Fruit fly (Drosophila melanogaster) whole organism, wandering third instar larva: Measurements from ENCODE around the gene Reck.
A peak's percentile ranks its signal among the peaks of the same experiment; 100 is the strongest.

Experiments
- Dfd ChIP-seq: fragments of >200 bp; optimal IDR thresholded peaks from 2 replicates; lab custom pipeline; 2017; ENCODE audit warnings: missing biosample characterization, missing genetic modification characterization
- Hr83 ChIP-seq: fragments of 200-300 bp; sonication (Bioruptor generic); optimal IDR thresholded peaks from 2 replicates; lab custom pipeline; 2016; ENCODE audit warnings: missing biosample characterization, mild to moderate bottlenecking, missing genetic modification characterization, moderate library complexity; ENCODE audit not compliant: poor library complexity, severe bottlenecking
- OdsH ChIP-seq: fragments of 200-800 bp; sonication (Bioruptor generic); optimal IDR thresholded peaks from 2 replicates; lab custom pipeline; 2016; ENCODE audit warnings: missing biosample characterization, mild to moderate bottlenecking, missing genetic modification characterization
- fru ChIP-seq: fragments of 200-800 bp; sonication (Bioruptor generic); optimal IDR thresholded peaks from 3 replicates; lab custom pipeline; 2016; ENCODE audit warnings: missing biosample characterization, mild to moderate bottlenecking, missing genetic modification characterization
- rgr ChIP-seq: fragments of 200-800 bp; sonication (Bioruptor generic); optimal IDR thresholded peaks from 3 replicates; lab custom pipeline; 2016; ENCODE audit warnings: missing biosample characterization, mild to moderate bottlenecking, missing genetic modification characterization
- tai ChIP-seq: sonication (Bioruptor generic); optimal IDR thresholded peaks from 2 replicates; lab custom pipeline; 2016; ENCODE audit warnings: missing biosample characterization, missing genetic modification characterization

DNA sequence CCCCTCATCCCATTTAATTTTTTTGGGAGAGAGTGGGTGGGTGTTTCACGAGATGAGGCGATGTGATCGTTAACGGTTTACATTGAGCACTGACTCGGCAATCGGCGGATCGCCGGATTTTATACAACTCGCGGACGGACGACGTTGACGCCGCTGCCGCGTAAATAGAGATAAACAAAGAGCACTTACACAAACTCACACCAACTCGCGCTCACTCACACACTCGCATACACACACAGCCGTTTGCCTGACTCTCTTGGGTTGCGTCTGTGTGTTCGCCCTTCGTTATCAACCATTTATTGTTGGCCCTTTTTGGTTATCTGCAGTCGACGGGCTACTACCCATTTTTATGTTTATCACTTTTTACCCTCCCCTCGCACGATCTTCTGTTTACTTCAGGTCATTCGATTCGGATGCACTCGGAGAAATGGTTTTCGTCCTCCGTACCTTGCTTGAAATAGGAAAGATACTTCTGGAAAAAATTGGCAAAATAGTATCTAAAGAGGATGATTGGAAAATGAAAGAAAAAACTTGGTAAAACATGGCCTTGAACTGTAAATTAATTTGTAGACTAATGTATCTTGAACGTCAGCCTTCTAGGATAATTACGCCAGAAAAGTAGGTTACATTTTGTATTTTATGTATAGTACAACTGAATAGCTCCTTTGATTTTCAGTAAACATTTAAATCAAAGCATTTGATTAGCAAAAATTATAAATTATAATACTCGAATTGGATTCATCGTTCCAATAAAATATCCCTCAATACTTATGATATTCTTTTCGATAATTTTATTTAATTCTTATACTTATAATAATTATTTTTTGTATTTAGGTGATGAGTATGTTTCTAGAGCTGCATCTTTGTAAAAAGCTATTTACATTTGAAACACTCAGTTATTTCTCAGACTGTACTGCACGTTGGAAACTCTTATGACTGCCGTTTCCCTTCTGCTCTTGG lies 36.0 kb downstream of the Reck start:
- TF ChIP-seq Hr83 (GFP tag; lab: Kevin White, UChicago) (no peak), OdsH (GFP tag; lab: Kevin White, UChicago) (no peak), Dfd (no peak), fru (GFP tag; lab: Kevin White, UChicago) (peak; percentile 76), rgr (GFP tag; lab: Kevin White, UChicago) (peak; percentile 20), tai (GFP tag; lab: Kevin White, UChicago) (peak; percentile 12)
